Fruit fly (Drosophila melanogaster): Measurements from ENCODE around the gene CG8958.

Gene CG8958

dm6 chrX:16104738-16105426, 21.9 kb downstream of the CG8958 start, which contains the start of the genes CG42353 and CG42354 (continued):
- TF ChIP-seq Eip93F (GFP tag; optimal IDR thresholded peaks at IDR 0.05) (peak; percentile 70), CG8319 (GFP tag; optimal IDR thresholded peaks at IDR 0.05) (peak; percentile 91), CG10669 (GFP tag; optimal IDR thresholded peaks at IDR 0.05) (peak; percentile 98), fd85E (GFP tag; optimal IDR thresholded peaks at IDR 0.05) (peak; percentile 70), dsx (GFP tag; optimal IDR thresholded peaks at IDR 0.05; ENCODE audit: poor library complexity, severe bottlenecking) (peak; percentile 87), spab (GFP tag; optimal IDR thresholded peaks at IDR 0.05) (peak; percentile 95), Eip75B (GFP tag; optimal IDR thresholded peaks at IDR 0.05) (peak; percentile 84), CG11294 (GFP tag; IDR thresholded peaks at IDR 0.05) (peak; percentile 89), CG3919 (GFP tag; optimal IDR thresholded peaks at IDR 0.05) (peak; percentile 96), Ets21C (GFP tag; optimal IDR thresholded peaks at IDR 0.05) (peak; percentile 94), fd59A (GFP tag; optimal IDR thresholded peaks at IDR 0.05) (peak; percentile 97), pdm3 (GFP tag; optimal IDR thresholded peaks at IDR 0.05) (peak; percentile 98), salr (GFP tag; optimal IDR thresholded peaks at IDR 0.05) (peak; percentile 95 to 98), topi (GFP tag; optimal IDR thresholded peaks at IDR 0.05) (peak; percentile 96), OdsH (GFP tag; optimal IDR thresholded peaks at IDR 0.05) (peak; percentile 97), CG6792 (GFP tag; optimal IDR thresholded peaks at IDR 0.05) (peak; percentile 95), CG7368 (GFP tag; optimal IDR thresholded peaks at IDR 0.05) (peak; percentile 94)

dm6 chrX:16105715-16106114, 22.7 kb downstream of the CG8958 start:
- TF ChIP-seq Hr39 (GFP tag; optimal IDR thresholded peaks at IDR 0.05) = peak; percentile 32
- TF ChIP-seq CG9139 (GFP tag; optimal IDR thresholded peaks at IDR 0.05) = no peak
- TF ChIP-seq Smox (GFP tag; optimal IDR thresholded peaks at IDR 0.05) = no peak
- peak; percentile 17 for TF ChIP-seq Eip78C (GFP tag)
- peak; percentile 39 for TF ChIP-seq cyc (GFP tag; optimal IDR thresholded peaks at IDR 0.05)
- no peak for TF ChIP-seq Blimp-1 (GFP tag; optimal IDR thresholded peaks at IDR 0.05)
- TF ChIP-seq eg (GFP tag; IDR thresholded peaks at IDR 0.05) = no peak
- no peak for TF ChIP-seq CG6276 (GFP tag; optimal IDR thresholded peaks at IDR 0.05)
- no peak for TF ChIP-seq dac (GFP tag; optimal IDR thresholded peaks at IDR 0.05)
- no peak for TF ChIP-seq CG4318 (GFP tag; optimal IDR thresholded peaks at IDR 0.05)
- TF ChIP-seq lz (GFP tag; optimal IDR thresholded peaks at IDR 0.05) = peak; percentile 43
- TF ChIP-seq CG8319 (GFP tag; optimal IDR thresholded peaks at IDR 0.05) = no peak
- peak; percentile 37 for TF ChIP-seq CG31627 (GFP tag; optimal IDR thresholded peaks at IDR 0.05)
- no peak for TF ChIP-seq Hr4 (GFP tag; optimal IDR thresholded peaks at IDR 0.05)
- TF ChIP-seq achi (GFP tag; optimal IDR thresholded peaks at IDR 0.05) = no peak
- TF ChIP-seq acj6 (GFP tag; optimal IDR thresholded peaks at IDR 0.05) = peak; percentile 3
- TF ChIP-seq pdm3 (GFP tag; optimal IDR thresholded peaks at IDR 0.05) = no peak
- TF ChIP-seq CG6854 (GFP tag; optimal IDR thresholded peaks at IDR 0.05) = no peak

dm6 chrX:16111655-16112054, 28.6 kb downstream of the CG8958 start:
- no peak for TF ChIP-seq CG6163 (GFP tag; IDR thresholded peaks at IDR 0.05)
- TF ChIP-seq Smox (GFP tag; optimal IDR thresholded peaks at IDR 0.05) = peak; percentile 26
- TF ChIP-seq esn (GFP tag; optimal IDR thresholded peaks at IDR 0.05) = peak; percentile 32
- TF ChIP-seq CG10669 (GFP tag; optimal IDR thresholded peaks at IDR 0.05) = no peak
- TF ChIP-seq cyc (GFP tag; optimal IDR thresholded peaks at IDR 0.05) = peak; percentile 15
- TF ChIP-seq lz (GFP tag; optimal IDR thresholded peaks at IDR 0.05) = peak; percentile 19
- TF ChIP-seq CG7368 (GFP tag; optimal IDR thresholded peaks at IDR 0.05) = no peak
- no peak for TF ChIP-seq eg (GFP tag; IDR thresholded peaks at IDR 0.05)
- no peak for TF ChIP-seq Ets96B (tag; optimal IDR thresholded peaks at IDR 0.05)
- TF ChIP-seq achi (GFP tag; optimal IDR thresholded peaks at IDR 0.05) = no peak
- TF ChIP-seq CG9139 (GFP tag; optimal IDR thresholded peaks at IDR 0.05) = no peak
- TF ChIP-seq CG10631 (GFP tag; optimal IDR thresholded peaks at IDR 0.05) = no peak
- TF ChIP-seq Ets21C (GFP tag; optimal IDR thresholded peaks at IDR 0.05) = no peak
- TF ChIP-seq fkh (GFP tag; optimal IDR thresholded peaks at IDR 0.05) = no peak
- TF ChIP-seq CG6792 (GFP tag; optimal IDR thresholded peaks at IDR 0.05) = no peak
- no peak for TF ChIP-seq fd59A (GFP tag; optimal IDR thresholded peaks at IDR 0.05)
- no peak for TF ChIP-seq salr (GFP tag; optimal IDR thresholded peaks at IDR 0.05)
- peak; percentile 73 for TF ChIP-seq svp (GFP tag)
- peak; percentile 33 for TF ChIP-seq Hr39 (GFP tag; optimal IDR thresholded peaks at IDR 0.05)
- TF ChIP-seq CG16779 (tag; optimal IDR thresholded peaks at IDR 0.05) = no peak
- TF ChIP-seq dsx (GFP tag; optimal IDR thresholded peaks at IDR 0.05; ENCODE audit: poor library complexity, severe bottlenecking) = no peak
- TF ChIP-seq CG3919 (GFP tag; optimal IDR thresholded peaks at IDR 0.05) = no peak
- no peak for TF ChIP-seq OdsH (GFP tag; optimal IDR thresholded peaks at IDR 0.05)
- TF ChIP-seq Eip93F (GFP tag; optimal IDR thresholded peaks at IDR 0.05) = no peak
- no peak for TF ChIP-seq fd85E (GFP tag; optimal IDR thresholded peaks at IDR 0.05)
- no peak for TF ChIP-seq CG15336 (GFP tag; IDR thresholded peaks at IDR 0.05)
- no peak for TF ChIP-seq CG6276 (GFP tag; optimal IDR thresholded peaks at IDR 0.05)
- TF ChIP-seq CG6808 (GFP tag; optimal IDR thresholded peaks at IDR 0.05) = no peak
- no peak for TF ChIP-seq ss (GFP tag; optimal IDR thresholded peaks at IDR 0.05)
- TF ChIP-seq CG11762 (GFP tag; optimal IDR thresholded peaks at IDR 0.05; ENCODE audit: insufficient read depth) = no peak
- no peak for TF ChIP-seq Eip75B (GFP tag; optimal IDR thresholded peaks at IDR 0.05)
